Worm (Caenorhabditis elegans): Measurements from ENCODE around the gene H28G03.3.

ce11 chrX:5197440-5197839, 28.7 kb downstream of the H28G03.3 start:
- TF ChIP-seq him-1 (tag; optimal IDR thresholded peaks at IDR 0.05), result no peak
- TF ChIP-seq W03F9.2 (tag; optimal IDR thresholded peaks at IDR 0.05), result no peak

Measured in whole organism, L4/young adult.